Worm (Caenorhabditis elegans) whole organism, mixed stage, embryonic: ENCODE measurements around the gene gcy-37.

Source experiments
- blmp-1 ChIP-seq: fragments of 150-350 bp; optimal IDR thresholded peaks from 2 replicates; lab custom pipeline; 2014; ENCODE audit warnings: missing biosample characterization, missing genetic modification characterization
- elt-1 ChIP-seq: sonication (generic microtip); optimal IDR thresholded peaks from 2 replicates; lab custom pipeline; 2017; ENCODE audit warnings: missing genetic modification characterization, mild to moderate bottlenecking, missing compliant biosample characterization, antibody characterized with exemption, moderate library complexity, borderline replicate concordance; ENCODE audit not compliant: insufficient read depth
- elt-3 ChIP-seq: fragments of 150-350 bp; optimal IDR thresholded peaks from 2 replicates; lab custom pipeline; 2014; ENCODE audit warnings: missing biosample characterization, missing genetic modification characterization
- lin-13 ChIP-seq: fragments of 150-350 bp; optimal IDR thresholded peaks from 2 replicates; lab custom pipeline; 2014; ENCODE audit warnings: missing biosample characterization, missing genetic modification characterization
- lin-32 ChIP-seq: fragments of 200-800 bp; sonication (Bioruptor generic); optimal IDR thresholded peaks from 2 replicates; lab custom pipeline; 2018; ENCODE audit warnings: mild to moderate bottlenecking, missing genetic modification characterization, missing compliant biosample characterization
- lsy-2 ChIP-seq: fragments of 150-350 bp; optimal IDR thresholded peaks from 2 replicates; lab custom pipeline; 2014; ENCODE audit warnings: missing biosample characterization, missing genetic modification characterization
- nhr-237 ChIP-seq: fragments of 150-350 bp; optimal IDR thresholded peaks from 2 replicates; lab custom pipeline; 2014; ENCODE audit warnings: missing biosample characterization, missing genetic modification characterization
- pha-4 ChIP-seq: fragments of 150-350 bp; optimal IDR thresholded peaks from 2 replicates; lab custom pipeline; 2018; ENCODE audit warnings: missing biosample characterization, missing genetic modification reagents, missing genetic modification characterization
- snpc-4 ChIP-seq: fragments of 150-350 bp; optimal IDR thresholded peaks from 2 replicates; lab custom pipeline; 2014; ENCODE audit warnings: missing biosample characterization, missing genetic modification characterization
- tbx-8 ChIP-seq: fragments of 200-800 bp; sonication (Bioruptor generic); optimal IDR thresholded peaks from 2 replicates; lab custom pipeline; 2018; ENCODE audit warnings: mild to moderate bottlenecking, missing genetic modification characterization, moderate library complexity, missing compliant biosample characterization
- unc-39 ChIP-seq: fragments of 150-350 bp; optimal IDR thresholded peaks from 2 replicates; lab custom pipeline; 2014; ENCODE audit warnings: missing biosample characterization, missing genetic modification characterization
- ztf-11 ChIP-seq: fragments of 150-350 bp; optimal IDR thresholded peaks from 2 replicates; lab custom pipeline; 2014; ENCODE audit warnings: missing biosample characterization, missing genetic modification characterization

ce11 chrIV:2177545-2177944 is 18.6 kb upstream of the gcy-37 start, which contains the start of gene hrpu-2:
- no peak for TF ChIP-seq blmp-1 (tag; lab: Kevin White, UChicago)
- TF ChIP-seq tbx-8 (GFP tag; lab: Kevin White, UChicago), result no peak
- no peak for TF ChIP-seq elt-1 (tag; lab: Kevin White, UChicago)
- peak; percentile 62 for TF ChIP-seq nhr-237
- TF ChIP-seq lsy-2 (tag; lab: Kevin White, UChicago), result peak; percentile 73
- TF ChIP-seq lin-13 (tag; lab: Kevin White, UChicago), result peak; percentile 71
- TF ChIP-seq elt-3 (tag; lab: Kevin White, UChicago), result no peak
- no peak for TF ChIP-seq unc-39 (tag; lab: Kevin White, UChicago)
- no peak for TF ChIP-seq ztf-11 (tag; lab: Kevin White, UChicago)
- peak; percentile 55 for TF ChIP-seq pha-4 (tag; lab: Kevin White, UChicago)
- no peak for TF ChIP-seq snpc-4 (tag; lab: Kevin White, UChicago)
- no peak for TF ChIP-seq lin-32 (GFP tag; lab: Kevin White, UChicago)
